Fruit fly (Drosophila melanogaster) whole organism: ENCODE results near the gene spn-D.

Experiments used
- EcR ChIP-seq, 2 experiments: fragments of >200 bp; optimal IDR thresholded peaks; 2 replicates each; lab custom pipeline; 2017; ENCODE audit warnings: missing biosample characterization in 2 of 2, missing genetic modification characterization in 2 of 2, missing genetic modification reagents in 2 of 2
- psq ChIP-seq: fragments of >200 bp; optimal IDR thresholded peaks from 2 replicates; lab custom pipeline; 2017

DNA sequence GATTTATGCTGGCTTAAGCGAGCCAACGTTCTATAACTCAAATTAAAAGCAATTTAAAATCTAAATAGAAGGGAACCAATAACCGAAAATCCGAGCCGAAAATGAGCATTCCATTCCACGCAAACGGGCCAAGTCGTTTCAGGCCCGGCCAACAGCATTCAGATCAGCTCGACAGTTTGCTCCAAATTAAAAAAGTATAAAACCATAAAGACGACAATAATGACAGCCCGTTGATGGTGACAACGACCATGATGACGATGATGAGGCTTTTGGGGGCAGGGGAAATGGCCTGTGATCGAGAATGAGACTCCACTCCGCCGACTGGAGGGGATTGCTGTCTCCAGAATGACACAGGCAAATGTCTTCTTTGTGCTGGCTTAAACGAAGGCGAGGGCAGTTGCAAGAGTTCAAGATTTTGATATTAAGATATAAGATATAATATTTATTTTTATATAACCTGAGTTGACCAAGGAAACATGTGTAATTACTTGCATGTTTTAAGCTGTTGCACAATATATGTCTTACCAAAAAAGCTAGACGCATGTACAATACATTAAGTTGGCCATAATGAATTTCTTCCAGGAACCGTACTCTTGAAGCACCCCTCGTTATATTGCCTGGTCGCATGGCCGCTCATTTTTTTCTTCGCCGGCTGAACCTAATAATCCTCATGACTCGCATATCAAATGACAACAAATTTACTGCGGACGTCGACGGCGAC, 39.3 kb downstream of the spn-D start:
- TF ChIP-seq psq (lab: Kevin White, UChicago) (no peak), EcR (GFP tag; optimal IDR thresholded peaks at IDR 0.05; lab: Kevin White, UChicago) (no peak)
